Fruit fly (Drosophila melanogaster) whole organism: Measurements from ENCODE around the gene CG33120.

Source experiments
- CG8478 ChIP-seq: fragments of >200 bp; optimal IDR thresholded peaks from 2 replicates; lab custom pipeline; 2018; ENCODE audit warnings: inconsistent platforms
- Dll ChIP-seq: fragments of >200 bp; optimal IDR thresholded peaks from 2 replicates; lab custom pipeline; 2017
- EcR ChIP-seq, 2 experiments: fragments of >200 bp; optimal IDR thresholded peaks; 2 replicates each; lab custom pipeline; 2017; ENCODE audit warnings: missing biosample characterization in 2 of 2, missing genetic modification characterization in 2 of 2, missing genetic modification reagents in 2 of 2
- pan ChIP-seq: fragments of >200 bp; optimal IDR thresholded peaks from 2 replicates; lab custom pipeline; 2017
- psq ChIP-seq: fragments of >200 bp; optimal IDR thresholded peaks from 2 replicates; lab custom pipeline; 2017
- usp ChIP-seq: fragments of >200 bp; optimal IDR thresholded peaks from 2 replicates; lab custom pipeline; 2017; ENCODE audit warnings: missing biosample characterization, missing genetic modification characterization, mixed read lengths

DNA sequence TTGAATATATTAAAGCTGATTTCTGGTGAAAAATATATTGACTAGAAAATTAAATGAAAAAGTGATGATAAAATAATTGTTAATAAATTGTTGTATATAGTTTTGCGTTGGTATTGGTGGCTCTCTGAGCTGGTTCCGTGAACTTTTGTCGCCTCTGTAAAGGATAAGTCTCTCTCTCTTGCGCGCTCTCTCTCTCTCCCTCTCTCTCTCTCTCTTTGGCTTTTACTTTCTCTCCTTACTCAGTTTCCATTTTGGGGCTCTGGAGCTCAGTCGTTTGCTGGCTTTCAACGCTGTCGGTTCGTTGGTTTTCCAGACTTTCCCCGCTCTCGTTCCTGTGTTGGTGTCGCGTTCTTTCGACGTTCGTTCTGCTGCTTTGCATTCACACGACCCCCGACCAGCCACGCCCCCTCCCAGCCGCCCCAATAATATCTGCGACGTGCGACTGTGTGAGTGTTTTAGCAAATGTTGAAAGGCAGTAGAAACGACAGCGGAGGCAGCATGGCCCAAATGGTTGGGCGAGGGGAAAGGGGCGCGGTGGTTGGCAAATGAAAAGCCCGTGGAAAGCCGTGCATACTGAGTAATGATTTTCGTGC, 634 bp upstream of the CG33120 start, which contains the start of gene CG17321:
- no peak for TF ChIP-seq pan (lab: Kevin White, UChicago)
- no peak for TF ChIP-seq EcR (GFP tag; optimal IDR thresholded peaks at IDR 0.05; lab: Kevin White, UChicago)
- no peak for TF ChIP-seq CG8478 (lab: Kevin White, UChicago)
- no peak for TF ChIP-seq psq (lab: Kevin White, UChicago)
- no peak for TF ChIP-seq usp (GFP tag; lab: Kevin White, UChicago)
- no peak for TF ChIP-seq Dll (lab: Kevin White, UChicago)
